Worm (Caenorhabditis elegans) whole organism, L4/young adult: ENCODE measurements around the gene nep-6.

Experiments used
- W03F9.2 ChIP-seq: fragments of 150-350 bp; optimal IDR thresholded peaks from 2 replicates; lab custom pipeline; 2014; ENCODE audit warnings: missing biosample characterization, missing genetic modification characterization
- dao-5 ChIP-seq: sonication (generic microtip); optimal IDR thresholded peaks from 2 replicates; lab custom pipeline; 2016; ENCODE audit warnings: missing genotype, missing genetic modification characterization, moderate library complexity, missing compliant biosample characterization
- him-1 ChIP-seq: sonication (generic microtip); optimal IDR thresholded peaks from 2 replicates; lab custom pipeline; 2016; ENCODE audit warnings: missing genotype, missing genetic modification reagents, missing genetic modification characterization, missing compliant biosample characterization

- TF ChIP-seq him-1 (tag; lab: Kevin White, UChicago) = no peak
- no peak for TF ChIP-seq dao-5
- TF ChIP-seq W03F9.2 (tag; lab: Kevin White, UChicago) = no peak
These were observed 42.8 kb upstream of the nep-6 start for ce11 chrII:3373875-3374274.
